Worm (Caenorhabditis elegans) whole organism, late embryonic: ENCODE data around the gene M02H5.8.

Source experiments
- C38D4.7 ChIP-seq: fragments of 200-800 bp; sonication (Bioruptor generic); optimal IDR thresholded peaks from 2 replicates; lab custom pipeline; 2018; ENCODE audit warnings: mild to moderate bottlenecking, missing genetic modification characterization, moderate library complexity, missing compliant biosample characterization
- F13H6.1 ChIP-seq: sonication (generic microtip); optimal IDR thresholded peaks from 2 replicates; lab custom pipeline; 2016; ENCODE audit warnings: missing genetic modification characterization, missing compliant biosample characterization
- K02D7.2 ChIP-seq: sonication (generic microtip); optimal IDR thresholded peaks from 2 replicates; lab custom pipeline; 2017; ENCODE audit warnings: mild to moderate bottlenecking, missing genetic modification characterization, missing compliant biosample characterization
- T23F11.4 ChIP-seq: fragments of 200-800 bp; sonication (Bioruptor generic); optimal IDR thresholded peaks from 2 replicates; lab custom pipeline; 2018; ENCODE audit warnings: mild to moderate bottlenecking, missing genetic modification characterization, missing compliant biosample characterization
- ama-1 ChIP-seq: fragments of 150-350 bp; optimal IDR thresholded peaks from 2 replicates; lab custom pipeline; 2014
- ceh-14 ChIP-seq: sonication (generic microtip); optimal IDR thresholded peaks from 2 replicates; lab custom pipeline; 2016; ENCODE audit warnings: missing genotype, missing genetic modification characterization, missing compliant biosample characterization
- ceh-19 ChIP-seq: fragments of 200-800 bp; sonication (Bioruptor generic); optimal IDR thresholded peaks from 2 replicates; lab custom pipeline; 2018; ENCODE audit warnings: mild to moderate bottlenecking, missing genetic modification characterization, missing compliant biosample characterization
- ceh-30 ChIP-seq: fragments of 150-350 bp; optimal IDR thresholded peaks from 2 replicates; lab custom pipeline; 2014; ENCODE audit warnings: missing biosample characterization, missing genetic modification characterization
- ceh-34 ChIP-seq: sonication (generic microtip); optimal IDR thresholded peaks from 2 replicates; lab custom pipeline; 2016; ENCODE audit warnings: mild to moderate bottlenecking, missing genetic modification characterization, missing compliant biosample characterization
- ceh-48 ChIP-seq: sonication (generic microtip); optimal IDR thresholded peaks from 2 replicates; lab custom pipeline; 2016; ENCODE audit warnings: missing genetic modification characterization, inconsistent platforms, missing compliant biosample characterization
- ceh-6 ChIP-seq: fragments of 200-800 bp; sonication (Bioruptor generic); optimal IDR thresholded peaks from 2 replicates; lab custom pipeline; 2018; ENCODE audit warnings: mild to moderate bottlenecking, missing genetic modification characterization, missing compliant biosample characterization
- che-1 ChIP-seq: sonication (generic microtip); optimal IDR thresholded peaks from 2 replicates; lab custom pipeline; 2016; ENCODE audit warnings: mild to moderate bottlenecking, missing genetic modification characterization, missing compliant biosample characterization
- dmd-4 ChIP-seq: sonication (generic microtip); optimal IDR thresholded peaks from 2 replicates; lab custom pipeline; 2016; ENCODE audit warnings: borderline replicate concordance, missing genetic modification characterization, missing compliant biosample characterization
- elt-4 ChIP-seq: sonication (generic microtip); optimal IDR thresholded peaks from 2 replicates; lab custom pipeline; 2016; ENCODE audit warnings: missing genetic modification characterization, missing compliant biosample characterization
- ets-4 ChIP-seq: sonication (generic microtip); optimal IDR thresholded peaks from 2 replicates; lab custom pipeline; 2016; ENCODE audit warnings: missing genetic modification characterization, missing compliant biosample characterization
- fkh-10 ChIP-seq: fragments of 150-350 bp; optimal IDR thresholded peaks from 2 replicates; lab custom pipeline; 2014; ENCODE audit warnings: missing biosample characterization, missing genetic modification reagents, missing genetic modification characterization
- fkh-6 ChIP-seq: sonication (generic microtip); optimal IDR thresholded peaks from 2 replicates; lab custom pipeline; 2016; ENCODE audit warnings: missing genetic modification characterization, missing compliant biosample characterization
- gmeb-2 ChIP-seq: sonication (generic microtip); optimal IDR thresholded peaks from 2 replicates; lab custom pipeline; 2016; ENCODE audit warnings: missing genetic modification characterization, inconsistent platforms, missing compliant biosample characterization
- hlh-13 ChIP-seq: fragments of 200-800 bp; sonication (Bioruptor generic); optimal IDR thresholded peaks from 2 replicates; lab custom pipeline; 2018; ENCODE audit warnings: mild to moderate bottlenecking, missing genetic modification characterization, missing compliant biosample characterization
- hlh-15 ChIP-seq: sonication (generic microtip); optimal IDR thresholded peaks from 2 replicates; lab custom pipeline; 2016; ENCODE audit warnings: missing genetic modification characterization, missing compliant biosample characterization
- lim-6 ChIP-seq: sonication (generic microtip); optimal IDR thresholded peaks from 2 replicates; lab custom pipeline; 2016; ENCODE audit warnings: missing genetic modification characterization, missing compliant biosample characterization
- nfya-1 ChIP-seq: sonication (generic microtip); optimal IDR thresholded peaks from 2 replicates; lab custom pipeline; 2017; ENCODE audit warnings: missing genetic modification characterization, mild to moderate bottlenecking, missing compliant biosample characterization, antibody characterized with exemption, moderate library complexity
- nhr-232 ChIP-seq: sonication (generic microtip); optimal IDR thresholded peaks from 2 replicates; lab custom pipeline; 2016; ENCODE audit warnings: missing genetic modification characterization, missing compliant biosample characterization
- npax-4 ChIP-seq: sonication (generic microtip); optimal IDR thresholded peaks from 2 replicates; lab custom pipeline; 2016; ENCODE audit warnings: missing genetic modification characterization, missing compliant biosample characterization
- pag-3 ChIP-seq: sonication (generic microtip); optimal IDR thresholded peaks from 2 replicates; lab custom pipeline; 2016; ENCODE audit warnings: missing compliant biosample characterization, missing genetic modification characterization, borderline replicate concordance
- pqm-1 ChIP-seq: sonication (generic microtip); optimal IDR thresholded peaks from 2 replicates; lab custom pipeline; 2016; ENCODE audit warnings: missing genetic modification characterization, missing compliant biosample characterization
- pros-1 ChIP-seq: fragments of 150-350 bp; optimal IDR thresholded peaks from 2 replicates; lab custom pipeline; 2014; ENCODE audit warnings: missing biosample characterization, missing genetic modification reagents, missing genetic modification characterization
- rnt-1 ChIP-seq: sonication (generic microtip); optimal IDR thresholded peaks from 2 replicates; lab custom pipeline; 2016; ENCODE audit warnings: missing genetic modification characterization, missing compliant biosample characterization
- sdc-2 ChIP-seq: sonication (generic microtip); optimal IDR thresholded peaks from 2 replicates; lab custom pipeline; 2016; ENCODE audit warnings: missing genotype, missing genetic modification characterization, missing compliant biosample characterization
- sox-2 ChIP-seq: fragments of 200-800 bp; sonication (Bioruptor generic); IDR thresholded peaks from 2 replicates; pipeline ENCODE4 v1.3.6; 2022; ENCODE audit warnings: missing genetic modification reagents, missing genetic modification characterization, missing compliant biosample characterization
- tbx-2 ChIP-seq: sonication (generic microtip); optimal IDR thresholded peaks from 2 replicates; lab custom pipeline; 2016; ENCODE audit warnings: missing genetic modification characterization, missing compliant biosample characterization
- tbx-7 ChIP-seq: sonication (generic microtip); optimal IDR thresholded peaks from 2 replicates; lab custom pipeline; 2016; ENCODE audit warnings: missing genotype, missing genetic modification characterization, missing compliant biosample characterization
- ttx-3 ChIP-seq: sonication (generic microtip); optimal IDR thresholded peaks from 2 replicates; lab custom pipeline; 2016; ENCODE audit warnings: missing genetic modification reagents, missing genetic modification characterization, missing compliant biosample characterization
- unc-3 ChIP-seq, 2 experiments: fragments of 200-800 bp in 1 of 2; sonication (Bioruptor generic) in 1 of 2; sonication (generic microtip) in 1 of 2; conservative IDR thresholded peaks in 1 of 2; optimal IDR thresholded peaks in 1 of 2; 2 replicates each; pipeline versions ENCODE4 v1.3.6 to Lab custom; 2016 to 2022; ENCODE audit warnings: missing compliant biosample characterization in 2 of 2, missing genetic modification characterization in 2 of 2, missing genetic modification reagents in 1 of 2
- unc-42 ChIP-seq: sonication (generic microtip); optimal IDR thresholded peaks from 2 replicates; lab custom pipeline; 2016; ENCODE audit warnings: missing genotype, missing genetic modification characterization, missing compliant biosample characterization
- unc-55 ChIP-seq: sonication (generic microtip); optimal IDR thresholded peaks from 2 replicates; lab custom pipeline; 2017; ENCODE audit warnings: missing biosample characterization, missing genetic modification reagents, missing genetic modification characterization
- unc-86 ChIP-seq: sonication (generic microtip); optimal IDR thresholded peaks from 2 replicates; lab custom pipeline; 2016; ENCODE audit warnings: missing genetic modification characterization, missing compliant biosample characterization
- ztf-16 ChIP-seq: sonication (generic microtip); optimal IDR thresholded peaks from 2 replicates; lab custom pipeline; 2017; ENCODE audit warnings: missing genetic modification characterization, missing compliant biosample characterization

M02H5.8 gene

ce11 chrV:462263-462662, 12.5 kb downstream of the M02H5.8 start, which contains the start of gene nhr-202:
Gene nhr-202, plus strand, starts transcription at chrV:462588.
- TF ChIP-seq F13H6.1 (tag; lab: Kevin White, UChicago) (no peak), tbx-7 (tag; lab: Kevin White, UChicago) (no peak)

DNA sequence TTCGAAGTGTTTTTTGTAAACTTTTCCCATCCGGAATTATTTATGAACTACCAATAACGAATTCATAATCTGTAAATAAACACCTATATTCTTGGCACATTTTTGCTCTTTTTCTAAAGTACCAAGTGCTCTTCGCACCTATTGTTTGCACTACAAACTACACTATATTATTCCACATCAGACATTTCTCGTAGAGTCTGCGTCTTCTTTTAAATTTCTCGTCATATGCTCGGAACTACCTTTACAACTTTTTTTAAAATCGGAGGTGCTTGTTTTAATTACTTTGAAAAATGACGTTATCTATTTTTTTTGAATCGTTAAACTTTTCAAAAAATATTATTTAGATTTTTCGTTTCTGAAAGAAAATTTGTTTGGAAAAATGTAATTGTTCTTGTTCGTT, 15.0 kb downstream of the M02H5.8 start, which contains the start of gene nhr-201:
TSS of gene nhr-201 (plus strand) at position 29 of the 400 bp plus-strand sequence.
- TF ChIP-seq nfya-1 (tag; lab: Kevin White, UChicago) = no peak

ce11 chrV:465355-465754, 15.6 kb downstream of the M02H5.8 start:
- no peak for TF ChIP-seq elt-4 (tag; lab: Kevin White, UChicago)
- TF ChIP-seq ceh-30 (tag; lab: Kevin White, UChicago) = no peak
- no peak for TF ChIP-seq unc-42 (tag; lab: Kevin White, UChicago)
- no peak for TF ChIP-seq tbx-7 (tag; lab: Kevin White, UChicago)
- TF ChIP-seq dmd-4 (tag; lab: Kevin White, UChicago) = no peak
- no peak for TF ChIP-seq ttx-3 (tag; lab: Kevin White, UChicago)
- no peak for TF ChIP-seq unc-3 (GFP tag; conservative IDR thresholded peaks at IDR 0.05; lab: Robert Waterston, UW)
- no peak for TF ChIP-seq unc-3 (tag; optimal IDR thresholded peaks at IDR 0.05; lab: Kevin White, UChicago)
- no peak for TF ChIP-seq pag-3
- TF ChIP-seq ceh-19 (GFP tag; lab: Kevin White, UChicago) = no peak
- TF ChIP-seq nhr-232 = no peak
- no peak for TF ChIP-seq che-1 (tag; lab: Kevin White, UChicago)
- no peak for TF ChIP-seq fkh-10 (GFP tag; lab: Kevin White, UChicago)
- TF ChIP-seq ceh-6 (GFP tag; lab: Kevin White, UChicago) = no peak
- no peak for TF ChIP-seq tbx-2 (tag; lab: Kevin White, UChicago)
- no peak for TF ChIP-seq sox-2 (GFP tag; lab: Robert Waterston, UW)

DNA sequence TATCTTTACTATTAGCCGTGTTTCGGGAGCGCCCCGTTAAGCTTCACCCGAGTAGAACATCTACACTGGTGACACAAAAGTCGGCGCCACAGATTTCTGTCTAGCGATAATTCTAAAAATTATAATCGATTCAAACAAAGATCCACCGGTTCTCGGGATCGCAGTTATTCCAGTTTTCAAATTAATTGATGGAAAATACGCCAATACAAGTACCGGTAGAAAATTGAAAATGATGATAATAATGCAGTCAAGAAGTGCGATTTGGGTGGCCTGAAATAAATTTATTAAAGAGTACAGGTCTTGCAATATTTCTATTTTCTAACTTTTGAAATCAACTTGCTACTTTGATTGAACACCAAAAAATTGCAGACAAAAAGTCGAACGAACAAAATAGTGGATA, 17.7 kb downstream of the M02H5.8 start:
- no peak for TF ChIP-seq T23F11.4
- no peak for TF ChIP-seq fkh-6 (tag; lab: Kevin White, UChicago)
- no peak for TF ChIP-seq ceh-14

DNA sequence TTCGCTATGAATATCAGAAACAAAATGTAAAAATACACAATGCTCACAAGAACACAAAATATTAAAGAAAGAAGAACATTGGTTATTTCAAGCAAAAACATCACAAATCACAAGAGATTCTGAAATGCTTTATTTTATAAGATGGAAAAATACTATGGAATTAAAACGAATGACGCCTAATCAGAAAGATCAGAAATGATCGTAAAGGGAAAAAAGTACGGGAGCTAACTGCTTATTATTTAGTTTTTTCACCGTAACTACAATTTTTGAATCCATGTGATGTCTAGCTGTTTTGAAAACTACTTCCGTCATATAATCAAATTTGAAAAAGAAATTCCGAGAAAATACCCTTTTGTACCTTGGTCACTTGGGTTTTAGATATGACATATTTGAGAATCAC, 18.7 kb downstream of the M02H5.8 start, which contains the start of gene srbc-57:
TSS of gene srbc-57 (minus strand) at position 101 of the 400 bp plus-strand sequence.
- no peak for TF ChIP-seq pqm-1 (tag; lab: Kevin White, UChicago)
- no peak for TF ChIP-seq T23F11.4
- no peak for TF ChIP-seq ceh-30 (tag; lab: Kevin White, UChicago)
- no peak for TF ChIP-seq sdc-2
- no peak for TF ChIP-seq unc-86 (tag; lab: Kevin White, UChicago)
- no peak for TF ChIP-seq npax-4 (tag; lab: Kevin White, UChicago)
- TF ChIP-seq gmeb-2 (tag; lab: Kevin White, UChicago) = no peak
- TF ChIP-seq K02D7.2 = no peak
- TF ChIP-seq fkh-10 (GFP tag; lab: Kevin White, UChicago) = no peak
- TF ChIP-seq rnt-1 (tag; lab: Kevin White, UChicago) = no peak
- no peak for TF ChIP-seq tbx-7 (tag; lab: Kevin White, UChicago)
- TF ChIP-seq ets-4 (tag; lab: Kevin White, UChicago) = no peak
- TF ChIP-seq elt-4 (tag; lab: Kevin White, UChicago) = no peak
- no peak for TF ChIP-seq ama-1 (lab: Kevin White, UChicago)
- TF ChIP-seq ceh-19 (GFP tag; lab: Kevin White, UChicago) = no peak
- TF ChIP-seq ztf-16 (tag; lab: Kevin White, UChicago) = no peak
- no peak for TF ChIP-seq F13H6.1 (tag; lab: Kevin White, UChicago)
- TF ChIP-seq C38D4.7 = no peak
- TF ChIP-seq fkh-6 (tag; lab: Kevin White, UChicago) = no peak
- TF ChIP-seq, all 69 proteins: peak for 0

DNA sequence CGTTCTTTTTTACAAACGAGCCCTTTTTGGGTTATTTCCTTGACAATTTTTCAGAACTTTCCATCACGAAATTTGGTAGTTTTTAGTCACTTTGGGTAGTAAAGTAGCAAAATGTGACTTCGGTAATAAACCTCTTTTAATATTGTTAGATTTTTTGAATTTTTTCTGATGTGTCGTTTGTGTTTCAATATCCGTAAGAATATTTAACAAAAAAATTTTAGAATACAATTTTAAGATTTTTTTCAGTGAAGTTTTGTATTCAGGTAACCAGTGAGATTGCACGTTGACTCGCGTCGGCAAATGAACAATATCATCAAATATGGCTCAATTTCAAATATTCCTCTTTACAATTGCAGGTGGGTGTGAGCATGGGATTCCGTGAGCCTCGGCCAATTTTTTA, 22.8 kb downstream of the M02H5.8 start, which contains the start of gene srt-31:
TSS of gene srt-31 (plus strand) at position 301 of the 400 bp plus-strand sequence.
- no peak for TF ChIP-seq fkh-6 (tag; lab: Kevin White, UChicago)
- TF ChIP-seq ceh-48 = no peak
- no peak for TF ChIP-seq hlh-13 (GFP tag; lab: Kevin White, UChicago)
- TF ChIP-seq tbx-7 (tag; lab: Kevin White, UChicago) = no peak
- no peak for TF ChIP-seq unc-3 (GFP tag; conservative IDR thresholded peaks at IDR 0.05; lab: Robert Waterston, UW)
- TF ChIP-seq unc-3 (tag; optimal IDR thresholded peaks at IDR 0.05; lab: Kevin White, UChicago) = no peak
- TF ChIP-seq rnt-1 (tag; lab: Kevin White, UChicago) = no peak
- TF ChIP-seq hlh-15 (tag; lab: Kevin White, UChicago) = no peak
- TF ChIP-seq pros-1 (tag; lab: Kevin White, UChicago) = no peak
- TF ChIP-seq elt-4 (tag; lab: Kevin White, UChicago) = no peak
- TF ChIP-seq unc-55 (GFP tag; lab: Kevin White, UChicago) = no peak
- no peak for TF ChIP-seq ceh-34
- TF ChIP-seq lim-6 (tag; lab: Kevin White, UChicago) = no peak
